Worm (Caenorhabditis elegans): ENCODE measurements around the gene M153.3.
A peak's percentile ranks its signal among the peaks of the same experiment; 100 is the strongest.

The M153.3 gene

ce11 chrX:12185847-12186559, 43.3 kb downstream of the M153.3 start:
- TF ChIP-seq nhr-232 (tag; optimal IDR thresholded peaks at IDR 0.05) (no peak), ceh-34 (tag; optimal IDR thresholded peaks at IDR 0.05) (no peak), F13H6.1 (tag; optimal IDR thresholded peaks at IDR 0.05) (no peak), C38D4.7 (GFP tag; optimal IDR thresholded peaks at IDR 0.05) (no peak), ets-4 (tag; optimal IDR thresholded peaks at IDR 0.05) (no peak), pros-1 (tag; optimal IDR thresholded peaks at IDR 0.05) (no peak), dmd-4 (tag; optimal IDR thresholded peaks at IDR 0.05; ENCODE audit: borderline replicate concordance) (no peak), rnt-1 (tag; optimal IDR thresholded peaks at IDR 0.05) (no peak), unc-55 (GFP tag; optimal IDR thresholded peaks at IDR 0.05) (no peak), dve-1 (tag; optimal IDR thresholded peaks at IDR 0.05) (no peak)

ce11 chrX:12186592-12186991, 43.9 kb downstream of the M153.3 start:
- TF ChIP-seq elt-2 (tag; optimal IDR thresholded peaks at IDR 0.05) (no peak), C08G9.2 (tag; optimal IDR thresholded peaks at IDR 0.05) (no peak), ceh-19 (GFP tag; optimal IDR thresholded peaks at IDR 0.05) (no peak), che-1 (tag; optimal IDR thresholded peaks at IDR 0.05) (no peak), eyg-1 (tag; optimal IDR thresholded peaks at IDR 0.05) (no peak), pqm-1 (tag; optimal IDR thresholded peaks at IDR 0.05) (no peak), ets-4 (tag; optimal IDR thresholded peaks at IDR 0.05) (no peak), elt-4 (tag; optimal IDR thresholded peaks at IDR 0.05) (no peak), ahr-1 (tag; optimal IDR thresholded peaks at IDR 0.05) (no peak), fkh-10 (GFP tag; optimal IDR thresholded peaks at IDR 0.05) (no peak)

ce11 chrX:12188280-12189071, 45.8 kb downstream of the M153.3 start:
- TF ChIP-seq unc-55 (GFP tag; optimal IDR thresholded peaks at IDR 0.05), result peak; percentile 20
- TF ChIP-seq rnt-1 (tag; optimal IDR thresholded peaks at IDR 0.05), result no peak

All from whole organism, late embryonic.